Worm (Caenorhabditis elegans): ENCODE results near the gene wago-5.
A peak's percentile ranks its signal among the peaks of the same experiment; 100 is the strongest.
"Not testable (repeated sequence)": the region's sequence is repeated elsewhere in the genome, so short reads cannot be mapped to it uniquely, and the experiment has no call there.

wago-5 gene

ce11 chrII:5815382-5815781 is at the start of gene wago-5:
TSS of gene wago-5 (minus strand) at chrII:5815482.
- TF ChIP-seq ref-1 (GFP tag; conservative IDR thresholded peaks at IDR 0.05); ztf-29 (GFP tag; IDR thresholded peaks at IDR 0.05); med-1 (GFP tag; optimal IDR thresholded peaks at IDR 0.05; ENCODE audit: insufficient read depth): not testable (repeated sequence)

- TF ChIP-seq tab-1 (GFP tag; IDR thresholded peaks at IDR 0.05) (no peak), ztf-23 (GFP tag; IDR thresholded peaks at IDR 0.05) (no peak), klf-2 (GFP tag; conservative IDR thresholded peaks at IDR 0.05) (no peak), ref-1 (GFP tag; conservative IDR thresholded peaks at IDR 0.05) (no peak), flt-1 (GFP tag; IDR thresholded peaks at IDR 0.05) (no peak), cog-1 (tag; optimal IDR thresholded peaks at IDR 0.05) (no peak), T22C8.4 (GFP tag; IDR thresholded peaks at IDR 0.05) (no peak), ztf-29 (GFP tag; IDR thresholded peaks at IDR 0.05) (no peak), med-1 (GFP tag; optimal IDR thresholded peaks at IDR 0.05; ENCODE audit: insufficient read depth) (no peak)
Observed at ce11 chrII:5863893-5864292, 48.6 kb upstream of the wago-5 start, which contains the start of gene tag-234. TSS of gene tag-234 (plus strand) at chrII:5864193.

ce11 chrII:5860621-5861020 is 45.3 kb upstream of the wago-5 start:
- TF ChIP-seq med-1 (GFP tag; optimal IDR thresholded peaks at IDR 0.05; ENCODE audit: insufficient read depth): no peak
- no peak for TF ChIP-seq ref-1 (GFP tag; conservative IDR thresholded peaks at IDR 0.05)
- no peak for TF ChIP-seq cog-1 (tag; optimal IDR thresholded peaks at IDR 0.05)
- TF ChIP-seq tab-1 (GFP tag; IDR thresholded peaks at IDR 0.05): no peak
- TF ChIP-seq ztf-29 (GFP tag; IDR thresholded peaks at IDR 0.05): no peak
- no peak for TF ChIP-seq ztf-23 (GFP tag; IDR thresholded peaks at IDR 0.05)

ce11 chrII:5858322-5858721 is 43.0 kb upstream of the wago-5 start, which contains the start of gene F55C12.4:
TSS of gene F55C12.4 (minus strand) at chrII:5858422.
- TF ChIP-seq ztf-23 (GFP tag; IDR thresholded peaks at IDR 0.05) (no peak), ref-1 (GFP tag; conservative IDR thresholded peaks at IDR 0.05) (no peak), T22C8.4 (GFP tag; IDR thresholded peaks at IDR 0.05) (no peak), flt-1 (GFP tag; IDR thresholded peaks at IDR 0.05) (no peak), ztf-29 (GFP tag; IDR thresholded peaks at IDR 0.05) (no peak), tab-1 (GFP tag; IDR thresholded peaks at IDR 0.05) (no peak), klf-2 (GFP tag; conservative IDR thresholded peaks at IDR 0.05) (no peak), med-1 (GFP tag; optimal IDR thresholded peaks at IDR 0.05; ENCODE audit: insufficient read depth) (no peak), cog-1 (tag; optimal IDR thresholded peaks at IDR 0.05) (no peak)

ce11 chrII:5854122-5854521 is 38.8 kb upstream of the wago-5 start, which contains the start of gene H41C03.1:
TSS of gene H41C03.1 (plus strand) at chrII:5854422.
- no peak for TF ChIP-seq ztf-23 (GFP tag; IDR thresholded peaks at IDR 0.05)
- TF ChIP-seq tab-1 (GFP tag; IDR thresholded peaks at IDR 0.05): no peak
- no peak for TF ChIP-seq cog-1 (tag; optimal IDR thresholded peaks at IDR 0.05)
- no peak for TF ChIP-seq med-1 (GFP tag; optimal IDR thresholded peaks at IDR 0.05; ENCODE audit: insufficient read depth)
- no peak for TF ChIP-seq T22C8.4 (GFP tag; IDR thresholded peaks at IDR 0.05)
- TF ChIP-seq klf-2 (GFP tag; conservative IDR thresholded peaks at IDR 0.05): no peak
- TF ChIP-seq ref-1 (GFP tag; conservative IDR thresholded peaks at IDR 0.05): no peak
- no peak for TF ChIP-seq ztf-29 (GFP tag; IDR thresholded peaks at IDR 0.05)
- no peak for TF ChIP-seq flt-1 (GFP tag; IDR thresholded peaks at IDR 0.05)

ce11 chrII:5853261-5853660 is 38.0 kb upstream of the wago-5 start:
- TF ChIP-seq klf-2 (GFP tag; conservative IDR thresholded peaks at IDR 0.05) (no peak), T22C8.4 (GFP tag; IDR thresholded peaks at IDR 0.05) (no peak), ztf-23 (GFP tag; IDR thresholded peaks at IDR 0.05) (no peak), cog-1 (tag; optimal IDR thresholded peaks at IDR 0.05) (no peak), tab-1 (GFP tag; IDR thresholded peaks at IDR 0.05) (no peak), ref-1 (GFP tag; conservative IDR thresholded peaks at IDR 0.05) (no peak), ztf-29 (GFP tag; IDR thresholded peaks at IDR 0.05) (no peak), flt-1 (GFP tag; IDR thresholded peaks at IDR 0.05) (no peak), med-1 (GFP tag; optimal IDR thresholded peaks at IDR 0.05; ENCODE audit: insufficient read depth) (no peak)

ce11 chrII:5852007-5852406 is 36.7 kb upstream of the wago-5 start, which contains the start of gene H41C03.2:
TSS of gene H41C03.2 (minus strand) at chrII:5852107.
- no peak for TF ChIP-seq ztf-23 (GFP tag; IDR thresholded peaks at IDR 0.05)
- no peak for TF ChIP-seq klf-2 (GFP tag; conservative IDR thresholded peaks at IDR 0.05)
- TF ChIP-seq ref-1 (GFP tag; conservative IDR thresholded peaks at IDR 0.05): no peak
- TF ChIP-seq ztf-29 (GFP tag; IDR thresholded peaks at IDR 0.05): no peak
- TF ChIP-seq tab-1 (GFP tag; IDR thresholded peaks at IDR 0.05): no peak
- TF ChIP-seq flt-1 (GFP tag; IDR thresholded peaks at IDR 0.05): no peak
- no peak for TF ChIP-seq med-1 (GFP tag; optimal IDR thresholded peaks at IDR 0.05; ENCODE audit: insufficient read depth)
- no peak for TF ChIP-seq cog-1 (tag; optimal IDR thresholded peaks at IDR 0.05)
- no peak for TF ChIP-seq T22C8.4 (GFP tag; IDR thresholded peaks at IDR 0.05)

- TF ChIP-seq klf-2 (GFP tag; conservative IDR thresholded peaks at IDR 0.05): no peak
- TF ChIP-seq ztf-29 (GFP tag; IDR thresholded peaks at IDR 0.05): no peak
- TF ChIP-seq cog-1 (tag; optimal IDR thresholded peaks at IDR 0.05): no peak
- no peak for TF ChIP-seq ztf-23 (GFP tag; IDR thresholded peaks at IDR 0.05)
- no peak for TF ChIP-seq flt-1 (GFP tag; IDR thresholded peaks at IDR 0.05)
- no peak for TF ChIP-seq med-1 (GFP tag; optimal IDR thresholded peaks at IDR 0.05; ENCODE audit: insufficient read depth)
- TF ChIP-seq tab-1 (GFP tag; IDR thresholded peaks at IDR 0.05): no peak
- no peak for TF ChIP-seq T22C8.4 (GFP tag; IDR thresholded peaks at IDR 0.05)
- TF ChIP-seq ref-1 (GFP tag; conservative IDR thresholded peaks at IDR 0.05): no peak
Observed at ce11 chrII:5846181-5846580, 30.9 kb upstream of the wago-5 start.

- TF ChIP-seq klf-2 (GFP tag; conservative IDR thresholded peaks at IDR 0.05) (no peak), ztf-29 (GFP tag; IDR thresholded peaks at IDR 0.05) (no peak), ztf-23 (GFP tag; IDR thresholded peaks at IDR 0.05) (no peak), flt-1 (GFP tag; IDR thresholded peaks at IDR 0.05) (no peak), med-1 (GFP tag; optimal IDR thresholded peaks at IDR 0.05; ENCODE audit: insufficient read depth) (no peak), T22C8.4 (GFP tag; IDR thresholded peaks at IDR 0.05) (no peak), ref-1 (GFP tag; conservative IDR thresholded peaks at IDR 0.05) (no peak), cog-1 (tag; optimal IDR thresholded peaks at IDR 0.05) (no peak), tab-1 (GFP tag; IDR thresholded peaks at IDR 0.05) (no peak)
Observed at ce11 chrII:5845441-5845840, 30.2 kb upstream of the wago-5 start, which contains the start of the genes ZK1248.17 and H41C03.3. TSS of gene ZK1248.17 (minus strand) at chrII:5845541. TSS of gene H41C03.3 (plus strand) at chrII:5845777.

ce11 chrII:5844694-5845129 is 29.4 kb upstream of the wago-5 start:
- TF ChIP-seq ztf-23 (GFP tag; IDR thresholded peaks at IDR 0.05): peak; percentile 90
- TF ChIP-seq flt-1 (GFP tag; IDR thresholded peaks at IDR 0.05): peak; percentile 90
- peak; percentile 74; the same call in 1 of the 2 replicates for TF ChIP-seq T22C8.4 (GFP tag; IDR thresholded peaks at IDR 0.05)
- TF ChIP-seq ref-1 (GFP tag; conservative IDR thresholded peaks at IDR 0.05): no peak
- TF ChIP-seq klf-2 (GFP tag; conservative IDR thresholded peaks at IDR 0.05): peak; percentile 53; the same call in 1 of the 2 replicates
- peak; percentile 34 for TF ChIP-seq med-1 (GFP tag; optimal IDR thresholded peaks at IDR 0.05; ENCODE audit: insufficient read depth)
- peak; percentile 99 for TF ChIP-seq cog-1 (tag; optimal IDR thresholded peaks at IDR 0.05)
- TF ChIP-seq tab-1 (GFP tag; IDR thresholded peaks at IDR 0.05): peak; percentile 61; the same call in 1 of the 2 replicates
- TF ChIP-seq ztf-29 (GFP tag; IDR thresholded peaks at IDR 0.05): peak; percentile 83
